Worm (Caenorhabditis elegans) whole organism, late embryonic: ENCODE measurements around the gene K08C7.7.

Experiments used
- ceh-45 ChIP-seq: fragments of 200-800 bp; sonication (Bioruptor generic); IDR thresholded peaks from 2 replicates; pipeline ENCODE4 v1.3.6; 2022; ENCODE audit warnings: missing genetic modification reagents, missing genetic modification characterization, missing compliant biosample characterization
- dve-1 ChIP-seq: sonication (generic microtip); optimal IDR thresholded peaks from 2 replicates; lab custom pipeline; 2017; ENCODE audit warnings: antibody characterized with exemption, mild to moderate bottlenecking, missing genetic modification characterization, missing compliant biosample characterization
- madf-2 ChIP-seq: sonication (generic microtip); optimal IDR thresholded peaks from 2 replicates; lab custom pipeline; 2017; ENCODE audit warnings: missing genetic modification characterization, missing compliant biosample characterization
- nhr-11 ChIP-seq: fragments of 150-350 bp; optimal IDR thresholded peaks from 2 replicates; lab custom pipeline; 2014; ENCODE audit warnings: missing biosample characterization, missing genetic modification characterization
- odd-2 ChIP-seq: sonication (generic microtip); optimal IDR thresholded peaks from 2 replicates; lab custom pipeline; 2017; ENCODE audit warnings: antibody characterized with exemption, mild to moderate bottlenecking, missing genetic modification characterization, missing compliant biosample characterization
- ttx-3 ChIP-seq: sonication (generic microtip); optimal IDR thresholded peaks from 2 replicates; lab custom pipeline; 2016; ENCODE audit warnings: missing genetic modification reagents, missing genetic modification characterization, missing compliant biosample characterization

DNA sequence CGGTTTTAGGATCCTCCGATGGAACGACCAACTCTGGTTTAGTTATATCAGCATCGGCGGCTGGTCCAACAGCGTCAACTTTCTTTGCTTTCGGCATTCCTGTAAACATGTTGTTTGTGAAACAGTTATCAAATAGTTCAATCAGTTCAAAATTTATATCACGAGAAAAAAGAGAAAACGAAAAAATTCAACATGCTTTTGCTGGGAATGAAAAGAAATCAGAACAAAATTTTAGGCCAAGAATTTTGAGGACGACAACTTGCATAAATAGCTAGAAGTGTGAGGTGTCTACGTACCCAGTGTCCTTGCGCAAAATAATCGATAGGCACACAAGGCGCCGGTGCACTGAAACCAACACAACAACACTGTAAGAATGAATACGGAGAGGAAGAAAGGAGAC is 16.1 kb downstream of the K08C7.7 start, which contains the start of gene K08C7.4:
- TF ChIP-seq dve-1 (tag; lab: Kevin White, UChicago) (no peak), odd-2 (tag; lab: Kevin White, UChicago) (no peak), nhr-11 (tag; lab: Kevin White, UChicago) (no peak), madf-2 (tag; lab: Kevin White, UChicago) (no peak), ceh-45 (GFP tag; lab: Robert Waterston, UW) (no peak), ttx-3 (tag; lab: Kevin White, UChicago) (no peak)
